Worm (Caenorhabditis elegans) whole organism, L4 larva: Measurements from ENCODE around the gene ell-1.

ENCODE experiments used
- F26F4.8 ChIP-seq: fragments of 200-800 bp; sonication (Bioruptor generic); conservative IDR thresholded peaks from 2 replicates; pipeline ENCODE4 v1.3.6; 2022; ENCODE audit warnings: missing genetic modification characterization, missing compliant biosample characterization
- T26A8.4 ChIP-seq: fragments of 200-800 bp; sonication (Bioruptor generic); IDR thresholded peaks from 2 replicates; pipeline ENCODE4 v1.3.6; 2022; ENCODE audit warnings: missing genetic modification characterization, missing compliant biosample characterization
- Y75B8A.6 ChIP-seq: fragments of 200-800 bp; sonication (Bioruptor generic); IDR thresholded peaks from 2 replicates; pipeline ENCODE4 v1.3.6; 2022; ENCODE audit warnings: missing genetic modification reagents, missing genetic modification characterization, missing compliant biosample characterization
- ZK546.5 ChIP-seq, 2 experiments: sonication (generic microtip); optimal IDR thresholded peaks; 2 replicates each; lab custom pipeline; 2017; ENCODE audit warnings: missing biosample characterization in 2 of 2, missing genetic modification characterization in 2 of 2
- aly-2 ChIP-seq: sonication (generic microtip); optimal IDR thresholded peaks from 2 replicates; lab custom pipeline; 2018; ENCODE audit warnings: missing biosample characterization, missing genetic modification characterization
- ama-1 ChIP-seq: fragments of 150-350 bp; optimal IDR thresholded peaks from 2 replicates; lab custom pipeline; 2014; ENCODE audit warnings: inconsistent platforms, mixed read lengths
- attf-4 ChIP-seq: sonication (generic microtip); optimal IDR thresholded peaks from 3 replicates; lab custom pipeline; 2017; ENCODE audit warnings: missing biosample characterization, missing genetic modification characterization
- ceh-20 ChIP-seq: fragments of 200-800 bp; sonication (Bioruptor generic); IDR thresholded peaks from 2 replicates; pipeline ENCODE4 v1.3.6; 2022; ENCODE audit warnings: missing genetic modification reagents, missing genetic modification characterization, missing compliant biosample characterization
- ceh-82 ChIP-seq: sonication (generic microtip); optimal IDR thresholded peaks from 2 replicates; lab custom pipeline; 2017; ENCODE audit warnings: missing biosample characterization, missing genetic modification characterization
- daf-12 ChIP-seq: fragments of 150-350 bp; optimal IDR thresholded peaks from 2 replicates; lab custom pipeline; 2014; ENCODE audit warnings: missing biosample characterization, missing genetic modification reagents, missing genetic modification characterization
- dmd-6 ChIP-seq: fragments of 200-800 bp; sonication (Bioruptor generic); IDR thresholded peaks from 2 replicates; pipeline ENCODE4 v1.3.6; 2022; ENCODE audit warnings: missing genetic modification reagents, missing genetic modification characterization, missing compliant biosample characterization
- dmd-8 ChIP-seq: fragments of 200-800 bp; sonication (Bioruptor generic); IDR thresholded peaks from 2 replicates; pipeline ENCODE4 v1.3.6; 2022; ENCODE audit warnings: missing genetic modification characterization, missing compliant biosample characterization
- egl-27 ChIP-seq: sonication (generic microtip); optimal IDR thresholded peaks from 3 replicates; lab custom pipeline; 2017; ENCODE audit warnings: missing biosample characterization, missing genetic modification reagents, missing genetic modification characterization
- egl-43 ChIP-seq: fragments of 200-800 bp; sonication (Bioruptor generic); IDR thresholded peaks from 2 replicates; pipeline ENCODE4 v1.3.6; 2022; ENCODE audit warnings: missing genetic modification reagents, missing genetic modification characterization, missing compliant biosample characterization
- hif-1 ChIP-seq, 2 experiments: sonication (generic microtip); optimal IDR thresholded peaks; 2 replicates each; lab custom pipeline; 2016 to 2017; ENCODE audit warnings: missing compliant biosample characterization in 2 of 2, missing genetic modification characterization in 2 of 2, missing genetic modification reagents in 2 of 2, missing genotype in 2 of 2, mild to moderate bottlenecking in 1 of 2
- hlh-11 ChIP-seq: fragments of 200-800 bp; sonication (Bioruptor generic); optimal IDR thresholded peaks from 2 replicates; lab custom pipeline; 2018; ENCODE audit warnings: mild to moderate bottlenecking, missing genetic modification characterization, missing compliant biosample characterization
- hmg-1.1 ChIP-seq: fragments of 200-800 bp; sonication (Bioruptor generic); IDR thresholded peaks from 2 replicates; pipeline ENCODE4 v1.3.6; 2022; ENCODE audit warnings: missing genetic modification reagents, missing genetic modification characterization, missing compliant biosample characterization
- lin-13 ChIP-seq: fragments of 150-350 bp; optimal IDR thresholded peaks from 2 replicates; lab custom pipeline; 2014; ENCODE audit warnings: missing biosample characterization, missing genetic modification reagents, missing genetic modification characterization
- lin-29 ChIP-seq: fragments of 200-800 bp; sonication (Bioruptor generic); IDR thresholded peaks from 2 replicates; pipeline ENCODE4 v1.3.6; 2022; ENCODE audit warnings: missing genetic modification reagents, missing genetic modification characterization, missing compliant biosample characterization
- lin-38 ChIP-seq: fragments of 200-800 bp; sonication (Bioruptor generic); IDR thresholded peaks from 2 replicates; pipeline ENCODE4 v1.3.6; 2022; ENCODE audit warnings: missing genetic modification reagents, missing genetic modification characterization, missing compliant biosample characterization
- lin-39 ChIP-seq: fragments of 150-350 bp; optimal IDR thresholded peaks from 2 replicates; lab custom pipeline; 2014; ENCODE audit warnings: missing biosample characterization, missing genetic modification reagents, missing genetic modification characterization
- madf-5 ChIP-seq, 2 experiments: fragments of 200-800 bp; sonication (Bioruptor generic); IDR thresholded peaks; 2 replicates each; pipeline ENCODE4 v1.3.6; 2022; ENCODE audit warnings: missing compliant biosample characterization in 2 of 2, missing genetic modification characterization in 2 of 2
- madf-9 ChIP-seq: fragments of 200-800 bp; sonication (Bioruptor generic); conservative IDR thresholded peaks from 2 replicates; pipeline ENCODE4 v1.3.6; 2022; ENCODE audit warnings: missing genetic modification reagents, missing genetic modification characterization, missing compliant biosample characterization
- mdl-1 ChIP-seq, 2 experiments: fragments of 150-350 bp in 1 of 2; sonication (generic microtip) in 1 of 2; optimal IDR thresholded peaks; 2 replicates each; lab custom pipeline; 2014 to 2017; ENCODE audit warnings: missing biosample characterization in 2 of 2, missing genetic modification characterization in 2 of 2
- mep-1 ChIP-seq: fragments of 150-350 bp; sonication (generic microtip); optimal IDR thresholded peaks from 3 replicates; lab custom pipeline; 2014; ENCODE audit warnings: missing biosample characterization, missing genetic modification characterization
- mes-2 ChIP-seq: sonication (generic microtip); optimal IDR thresholded peaks from 2 replicates; lab custom pipeline; 2016; ENCODE audit warnings: missing genotype, mild to moderate bottlenecking, missing genetic modification characterization, missing compliant biosample characterization; ENCODE audit not compliant: poor library complexity, severe bottlenecking
- nhr-10 ChIP-seq: fragments of 150-350 bp; optimal IDR thresholded peaks from 2 replicates; lab custom pipeline; 2014; ENCODE audit warnings: missing biosample characterization, missing genetic modification characterization
- nhr-237 ChIP-seq: sonication (generic microtip); optimal IDR thresholded peaks from 2 replicates; lab custom pipeline; 2017; ENCODE audit warnings: missing biosample characterization, missing genetic modification characterization
- nhr-25 ChIP-seq: sonication (generic microtip); optimal IDR thresholded peaks from 2 replicates; lab custom pipeline; 2017; ENCODE audit warnings: missing genetic modification characterization, mild to moderate bottlenecking, missing compliant biosample characterization, antibody characterized with exemption, moderate library complexity, borderline replicate concordance; ENCODE audit not compliant: insufficient read depth
- nhr-28 ChIP-seq: fragments of 150-350 bp; optimal IDR thresholded peaks from 2 replicates; lab custom pipeline; 2014; ENCODE audit warnings: missing biosample characterization, missing genetic modification characterization
- nhr-77 ChIP-seq: fragments of 150-350 bp; optimal IDR thresholded peaks from 2 replicates; lab custom pipeline; 2014; ENCODE audit warnings: missing biosample characterization, missing genetic modification characterization
- pha-4 ChIP-seq, 2 experiments: fragments of 150-350 bp in 1 of 2; fragments of 200-800 bp in 1 of 2; sonication (Bioruptor generic) in 1 of 2; IDR thresholded peaks in 1 of 2; optimal IDR thresholded peaks in 1 of 2; 2 replicates each; pipeline versions ENCODE4 v1.3.6 to Lab custom; 2014 to 2022; ENCODE audit warnings: missing genetic modification characterization in 2 of 2, missing genetic modification reagents in 2 of 2, missing biosample characterization in 1 of 2, missing compliant biosample characterization in 1 of 2
- php-3 ChIP-seq: fragments of 200-800 bp; sonication (Bioruptor generic); IDR thresholded peaks from 2 replicates; pipeline ENCODE4 v1.3.6; 2022; ENCODE audit warnings: missing genetic modification reagents, missing genetic modification characterization, missing compliant biosample characterization
- pqm-1 ChIP-seq: sonication (generic microtip); optimal IDR thresholded peaks from 2 replicates; lab custom pipeline; 2017; ENCODE audit warnings: missing biosample characterization, missing genetic modification characterization
- set-16 ChIP-seq: fragments of 200-800 bp; sonication (Bioruptor generic); IDR thresholded peaks from 2 replicates; pipeline ENCODE4 v1.3.6; 2022; ENCODE audit warnings: missing genetic modification reagents, missing genetic modification characterization, missing compliant biosample characterization
- snpc-4 ChIP-seq: fragments of 150-350 bp; optimal IDR thresholded peaks from 2 replicates; lab custom pipeline; 2014; ENCODE audit warnings: missing biosample characterization, missing genetic modification characterization
- spr-1 ChIP-seq: sonication (generic microtip); optimal IDR thresholded peaks from 2 replicates; lab custom pipeline; 2016; ENCODE audit warnings: mild to moderate bottlenecking, missing genetic modification characterization, missing compliant biosample characterization
- spr-3 ChIP-seq: fragments of 200-800 bp; sonication (Bioruptor generic); optimal IDR thresholded peaks from 2 replicates; lab custom pipeline; 2018; ENCODE audit warnings: mild to moderate bottlenecking, missing genetic modification characterization, missing compliant biosample characterization
- tag-97 ChIP-seq: fragments of 200-800 bp; sonication (Bioruptor generic); IDR thresholded peaks from 2 replicates; pipeline ENCODE4 v1.3.6; 2022; ENCODE audit warnings: missing genetic modification characterization, missing compliant biosample characterization
- unc-62 ChIP-seq, 3 experiments: fragments of 150-350 bp in 1 of 3; sonication (generic microtip); optimal IDR thresholded peaks in 2 of 3; peaks in 1 of 3; 1 replicate in 1 of 3; 2 replicates in 2 of 3; lab custom pipeline; 2014 to 2017; ENCODE audit warnings: missing biosample characterization in 3 of 3, missing genetic modification characterization in 3 of 3, missing genetic modification reagents in 3 of 3, missing genotype in 1 of 3
- vab-7 ChIP-seq: fragments of 200-800 bp; sonication (Bioruptor generic); IDR thresholded peaks from 2 replicates; pipeline ENCODE4 v1.3.6; 2022; ENCODE audit warnings: missing genetic modification reagents, missing genetic modification characterization, missing compliant biosample characterization
- zfp-2 ChIP-seq: sonication (generic microtip); optimal IDR thresholded peaks from 2 replicates; lab custom pipeline; 2016; ENCODE audit warnings: mild to moderate bottlenecking, missing genetic modification characterization, missing compliant biosample characterization
- zip-2 ChIP-seq: fragments of 150-350 bp; optimal IDR thresholded peaks from 2 replicates; lab custom pipeline; 2014; ENCODE audit warnings: missing biosample characterization, missing genetic modification characterization
- ztf-11 ChIP-seq: fragments of 150-350 bp; optimal IDR thresholded peaks from 2 replicates; lab custom pipeline; 2014; ENCODE audit warnings: missing biosample characterization, missing genetic modification characterization

The ell-1 gene

DNA sequence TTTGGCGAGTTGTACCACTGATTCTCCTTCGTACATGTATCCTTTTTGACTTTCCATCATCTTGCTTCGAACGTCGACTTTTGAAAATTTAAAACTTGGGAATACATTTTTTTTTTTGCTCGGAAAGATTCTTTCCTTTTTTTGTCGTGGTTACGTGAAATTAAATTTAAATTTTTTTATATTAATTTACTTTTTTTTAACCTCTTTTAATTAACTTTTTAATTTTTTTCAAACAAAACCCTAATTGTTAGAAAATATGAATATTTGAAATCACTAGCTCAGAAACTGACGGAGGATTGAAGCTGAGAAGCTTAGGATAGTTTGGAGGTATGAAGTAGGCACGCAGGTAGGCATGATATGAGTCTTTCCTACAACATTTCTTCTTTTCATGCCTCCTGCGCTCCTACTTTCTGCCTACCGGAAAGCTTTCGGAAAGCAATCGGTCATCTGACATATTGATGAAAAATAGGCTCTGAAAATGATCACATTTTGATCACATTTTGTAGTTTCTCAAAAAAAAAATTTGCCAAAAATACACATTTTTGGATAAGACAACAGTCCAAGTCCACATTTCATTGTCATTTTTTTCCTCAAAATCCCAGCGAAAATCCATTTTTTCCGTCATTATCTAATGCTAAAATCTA, 40.4 kb downstream of the ell-1 start, which contains the start of the genes R08C7.8 and R08C7.4:
TSS of gene R08C7.8 (minus strand) at position 101 of the 644 bp plus-strand sequence.
TSS of gene R08C7.4 (plus strand) at position 594 of the 644 bp plus-strand sequence.
- TF ChIP-seq zip-2 (no peak), nhr-77 (no peak), mes-2 (tag; lab: Kevin White, UChicago) (no peak), mdl-1 (tag; optimal IDR thresholded peaks at IDR 0.05; lab: Kevin White, UChicago) (no peak), ZK546.5 (tag; optimal IDR thresholded peaks at IDR 0.05; lab: Kevin White, UChicago) (no peak), ceh-20 (GFP tag; lab: Robert Waterston, UW) (no peak), T26A8.4 (GFP tag; lab: Robert Waterston, UW) (no peak), Y75B8A.6 (GFP tag; lab: Robert Waterston, UW) (no peak), lin-29 (no peak), nhr-28 (tag; lab: Kevin White, UChicago) (no peak), spr-1 (tag; lab: Kevin White, UChicago) (no peak)
- TF ChIP-seq, all 104 proteins: peak for 0

DNA sequence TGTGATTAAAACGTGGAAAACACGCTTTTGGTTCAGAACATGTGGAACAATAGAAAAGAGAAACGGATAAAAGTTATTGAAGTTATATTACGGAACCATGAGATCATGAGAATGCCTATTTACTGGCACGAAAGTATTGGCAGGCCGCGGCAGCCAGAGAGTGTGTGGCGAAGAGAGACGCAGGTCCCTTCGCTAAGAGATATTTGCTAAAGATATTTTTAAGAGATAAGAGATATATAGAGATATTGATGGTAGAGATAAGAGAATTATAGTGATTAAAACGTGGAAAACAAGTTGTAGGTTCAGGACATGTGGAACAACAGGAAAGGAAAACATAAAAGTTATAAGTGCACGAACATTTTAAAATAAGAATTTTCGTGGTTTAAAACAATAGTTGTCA, 43.6 kb downstream of the ell-1 start:
- TF ChIP-seq F26F4.8 (GFP tag; lab: Robert Waterston, UW) (no peak), snpc-4 (tag; lab: Kevin White, UChicago) (no peak), ceh-82 (no peak), lin-39 (tag; lab: Kevin White, UChicago) (no peak), daf-12 (tag; lab: Kevin White, UChicago) (no peak), pqm-1 (no peak), nhr-25 (tag; lab: Kevin White, UChicago) (no peak), madf-5 (GFP tag; IDR thresholded peaks at IDR 0.05; lab: Robert Waterston, UW) (no peak), spr-3 (GFP tag; lab: Kevin White, UChicago) (no peak)

DNA sequence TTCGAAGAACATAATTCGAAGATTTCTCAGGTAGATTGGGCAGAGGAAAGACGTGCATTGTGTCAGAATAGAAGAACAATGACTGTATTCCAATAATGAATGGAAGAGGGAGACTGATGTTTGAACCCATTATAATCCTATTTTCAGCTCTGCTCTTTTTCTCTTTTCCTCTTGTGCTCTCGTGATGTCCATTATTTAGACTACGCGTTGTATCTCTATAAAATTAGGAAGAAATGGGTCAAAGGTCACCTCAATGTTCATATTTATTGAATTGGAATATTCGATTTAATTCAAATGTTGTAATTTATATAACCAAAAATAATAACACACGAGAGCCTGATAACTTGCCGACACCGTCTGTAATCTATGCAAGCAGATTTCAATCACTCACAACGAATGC, 45.0 kb downstream of the ell-1 start, which contains the start of gene fbxb-74:
TSS of gene fbxb-74 (minus strand) at position 101 of the 400 bp plus-strand sequence.
- TF ChIP-seq php-3 (GFP tag; lab: Robert Waterston, UW) (no peak), dmd-8 (GFP tag; lab: Robert Waterston, UW) (no peak), aly-2 (no peak), set-16 (GFP tag; lab: Robert Waterston, UW) (no peak), nhr-237 (tag; lab: Kevin White, UChicago) (no peak), hmg-1.1 (GFP tag; lab: Robert Waterston, UW) (no peak), pha-4 (GFP tag; IDR thresholded peaks at IDR 0.05; lab: Robert Waterston, UW) (no peak), pha-4 (tag; optimal IDR thresholded peaks at IDR 0.05; lab: Kevin White, UChicago) (no peak), mep-1 (tag; lab: Kevin White, UChicago) (no peak), lin-13 (GFP tag; lab: Kevin White, UChicago) (no peak), zip-2 (no peak), mes-2 (tag; lab: Kevin White, UChicago) (no peak), unc-62 (GFP tag; optimal IDR thresholded peaks at IDR 0.05 in 1 of 2; lab: Kevin White, UChicago) (no peak), unc-62 (tag; optimal IDR thresholded peaks at IDR 0.05; lab: Kevin White, UChicago) (no peak), ztf-11 (tag; lab: Kevin White, UChicago) (no peak), spr-1 (tag; lab: Kevin White, UChicago) (no peak), madf-9 (GFP tag; lab: Robert Waterston, UW) (no peak)

DNA sequence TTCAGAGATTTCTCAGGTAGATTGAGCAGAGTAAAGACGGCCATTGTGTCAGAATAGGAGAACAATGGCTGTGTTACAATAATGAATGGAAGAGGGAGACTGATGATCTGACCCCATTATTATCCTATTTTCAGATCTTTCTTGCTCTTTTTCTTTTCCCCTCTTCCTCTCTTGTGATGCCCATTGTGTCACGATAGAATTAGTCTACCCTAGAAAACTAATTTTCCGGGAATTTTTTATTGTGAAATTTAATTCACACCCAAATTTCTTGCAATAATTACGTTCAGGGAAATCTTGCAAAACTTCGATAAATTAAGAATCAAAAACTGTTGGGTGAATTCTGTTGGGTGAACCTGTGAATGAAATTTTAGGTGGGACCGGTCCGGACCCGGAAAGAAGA, 46.9 kb downstream of the ell-1 start, which contains the start of gene fbxb-75:
TSS of gene fbxb-75 (minus strand) at position 101 of the 400 bp plus-strand sequence.
- TF ChIP-seq ama-1 (lab: Kevin White, UChicago) (no peak), set-16 (GFP tag; lab: Robert Waterston, UW) (no peak), egl-27 (tag; lab: Kevin White, UChicago) (no peak), nhr-10 (tag; lab: Kevin White, UChicago) (no peak), egl-43 (GFP tag; lab: Robert Waterston, UW) (no peak), hlh-11 (no peak), tag-97 (GFP tag; lab: Robert Waterston, UW) (no peak), pha-4 (GFP tag; IDR thresholded peaks at IDR 0.05; lab: Robert Waterston, UW) (no peak), pha-4 (tag; optimal IDR thresholded peaks at IDR 0.05; lab: Kevin White, UChicago) (no peak), vab-7 (GFP tag; lab: Robert Waterston, UW) (no peak), T26A8.4 (GFP tag; lab: Robert Waterston, UW) (no peak), mes-2 (tag; lab: Kevin White, UChicago) (no peak), hif-1 (tag; optimal IDR thresholded peaks at IDR 0.05; lab: Kevin White, UChicago) (no peak), zfp-2 (no peak), dmd-6 (GFP tag; lab: Robert Waterston, UW) (no peak), attf-4 (tag; lab: Kevin White, UChicago) (no peak), madf-9 (GFP tag; lab: Robert Waterston, UW) (no peak), lin-38 (GFP tag; lab: Robert Waterston, UW) (no peak), lin-29 (no peak)
